Worm (Caenorhabditis elegans): ENCODE data around the gene his-60.

Gene his-60

ce11 chrIV:7467170-7467569 is 20.6 kb downstream of the his-60 start:
- TF ChIP-seq elt-2 (tag; optimal IDR thresholded peaks at IDR 0.05) = peak; percentile 62
- no peak for TF ChIP-seq mdl-1 (tag; optimal IDR thresholded peaks at IDR 0.05)
- no peak for TF ChIP-seq nhr-23 (tag; optimal IDR thresholded peaks at IDR 0.05)
- no peak for TF ChIP-seq R02D3.7 (tag; optimal IDR thresholded peaks at IDR 0.05)
- TF ChIP-seq pqm-1 (tag; optimal IDR thresholded peaks at IDR 0.05) = peak; percentile 36
- TF ChIP-seq aly-2 (tag; optimal IDR thresholded peaks at IDR 0.05) = no peak

- TF ChIP-seq ama-1 (optimal IDR thresholded peaks at IDR 0.05) = no peak
- TF ChIP-seq mml-1 (tag; optimal IDR thresholded peaks at IDR 0.05) = no peak
- no peak for TF ChIP-seq lsy-12 (tag; optimal IDR thresholded peaks at IDR 0.05)
- no peak for TF ChIP-seq mdl-1 (tag; optimal IDR thresholded peaks at IDR 0.05)
- no peak for TF ChIP-seq lin-15B (tag; optimal IDR thresholded peaks at IDR 0.05)
- no peak for TF ChIP-seq ceh-16 (tag; optimal IDR thresholded peaks at IDR 0.05)
- TF ChIP-seq aly-2 (tag; optimal IDR thresholded peaks at IDR 0.05) = no peak
- no peak for TF ChIP-seq nhr-23 (tag; optimal IDR thresholded peaks at IDR 0.05)
- no peak for TF ChIP-seq elt-2 (tag; optimal IDR thresholded peaks at IDR 0.05)
- no peak for TF ChIP-seq elt-1 (tag; optimal IDR thresholded peaks at IDR 0.05)
- no peak for TF ChIP-seq sea-2 (GFP tag; optimal IDR thresholded peaks at IDR 0.05)
- no peak for TF ChIP-seq egl-27 (tag; optimal IDR thresholded peaks at IDR 0.05)
- TF ChIP-seq R02D3.7 (tag; optimal IDR thresholded peaks at IDR 0.05) = no peak
These were observed 21.9 kb downstream of the his-60 start, which contains the start of gene F13B6.3 for ce11 chrIV:7465857-7466256. Gene F13B6.3, minus strand, starts transcription at chrIV:7465957.

ce11 chrIV:7460225-7460624 is 27.6 kb downstream of the his-60 start, which contains the start of gene F13B6.2:
Gene F13B6.2, minus strand, starts transcription at chrIV:7460325.
- no peak for TF ChIP-seq aly-2 (tag; optimal IDR thresholded peaks at IDR 0.05)

- TF ChIP-seq nhr-28 (tag; optimal IDR thresholded peaks at IDR 0.05) = no peak
- no peak for TF ChIP-seq nhr-23 (tag; optimal IDR thresholded peaks at IDR 0.05)
- no peak for TF ChIP-seq fkh-10 (GFP tag; optimal IDR thresholded peaks at IDR 0.05)
- TF ChIP-seq daf-12 (tag; optimal IDR thresholded peaks at IDR 0.05) = no peak
- no peak for TF ChIP-seq skn-1 (tag; optimal IDR thresholded peaks at IDR 0.05)
- TF ChIP-seq unc-62 (GFP tag; optimal IDR thresholded peaks at IDR 0.05) = no peak
- TF ChIP-seq egl-5 (tag; optimal IDR thresholded peaks at IDR 0.05) = no peak
- TF ChIP-seq eor-1 (tag; optimal IDR thresholded peaks at IDR 0.05) = no peak
These were observed 31.6 kb downstream of the his-60 start, which contains the start of gene F13B6.1 for ce11 chrIV:7456225-7456624. Gene F13B6.1, plus strand, starts transcription at chrIV:7456525.

- TF ChIP-seq ceh-9 (tag; optimal IDR thresholded peaks at IDR 0.05) = no peak
- TF ChIP-seq nhr-25 (tag; optimal IDR thresholded peaks at IDR 0.05) = peak; percentile 36
These were observed 32.9 kb downstream of the his-60 start for ce11 chrIV:7454890-7455289.

ce11 chrIV:7453661-7454159 is 34.1 kb downstream of the his-60 start:
- TF ChIP-seq zag-1 (tag; optimal IDR thresholded peaks at IDR 0.05) (no peak), lin-39 (tag; optimal IDR thresholded peaks at IDR 0.05) (peak; percentile 20)

ce11 chrIV:7451345-7451744 is 36.4 kb downstream of the his-60 start, which contains the start of gene tes-1:
Gene tes-1, minus strand, starts transcription at chrIV:7451445.
- TF ChIP-seq lin-39 (tag; optimal IDR thresholded peaks at IDR 0.05) (no peak), nhr-28 (tag; optimal IDR thresholded peaks at IDR 0.05) (no peak), eor-1 (tag; optimal IDR thresholded peaks at IDR 0.05) (no peak), ceh-9 (tag; optimal IDR thresholded peaks at IDR 0.05) (no peak), fos-1 (tag; optimal IDR thresholded peaks at IDR 0.05) (no peak), nhr-23 (tag; optimal IDR thresholded peaks at IDR 0.05) (no peak), nhr-11 (tag; optimal IDR thresholded peaks at IDR 0.05) (no peak), egl-5 (tag; optimal IDR thresholded peaks at IDR 0.05) (no peak), unc-62 (GFP tag; optimal IDR thresholded peaks at IDR 0.05) (no peak), nhr-25 (tag; optimal IDR thresholded peaks at IDR 0.05) (no peak), nhr-67 (tag; optimal IDR thresholded peaks at IDR 0.05) (no peak), elt-3 (tag; optimal IDR thresholded peaks at IDR 0.05) (no peak), ztf-11 (tag; optimal IDR thresholded peaks at IDR 0.05) (no peak), nhr-43 (tag; optimal IDR thresholded peaks at IDR 0.05; ENCODE audit: poor library complexity, severe bottlenecking) (no peak)

Measured in whole organism, L3 larva.